Fruit fly (Drosophila melanogaster): ENCODE measurements around the gene CG11537.
A peak's percentile ranks its signal among the peaks of the same experiment; 100 is the strongest.

Gene CG11537

DNA sequence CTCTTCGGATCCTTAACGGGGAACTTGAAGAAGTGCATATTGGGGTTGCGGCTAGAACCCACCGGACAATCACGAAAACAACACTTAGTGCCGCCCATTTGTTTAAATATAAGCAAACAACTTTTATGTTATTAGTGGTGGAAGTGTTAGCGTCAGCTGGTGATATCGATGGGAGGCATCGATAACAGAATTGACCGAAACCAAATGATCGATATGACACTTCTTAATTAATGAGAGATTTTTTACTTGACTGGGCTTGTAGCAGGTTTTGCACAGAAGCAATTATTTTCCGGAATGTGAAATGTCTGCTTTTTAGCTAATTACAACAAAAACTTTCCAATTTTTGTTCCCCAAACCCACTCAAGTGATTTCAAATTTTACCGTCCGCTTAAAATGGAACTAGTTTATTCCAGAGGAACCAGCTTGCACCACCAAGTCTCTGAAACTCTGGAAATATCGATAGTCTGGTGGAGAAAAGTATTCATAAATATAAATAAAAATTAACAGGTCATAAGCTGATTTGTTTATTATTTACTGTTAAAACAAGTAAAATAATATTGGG lies 49.2 kb upstream of the CG11537 start, which contains the start of gene CG14965:
TSS of gene CG14965 (minus strand) at position 159 of the 562 bp plus-strand sequence.
- TF ChIP-seq ato (GFP tag; IDR thresholded peaks at IDR 0.05; ENCODE audit: partially characterized antibody) = peak; percentile 75
- TF ChIP-seq hb (GFP tag; IDR thresholded peaks at IDR 0.05; ENCODE audit: partially characterized antibody) = peak; percentile 87
- TF ChIP-seq CG3726 (GFP tag; IDR thresholded peaks at IDR 0.05) = no peak
- TF ChIP-seq crc (GFP tag; optimal IDR thresholded peaks at IDR 0.05) = no peak
- peak; percentile 78 for TF ChIP-seq tna (GFP tag; IDR thresholded peaks at IDR 0.05; ENCODE audit: partially characterized antibody)
- TF ChIP-seq Nf-YC (tag; optimal IDR thresholded peaks at IDR 0.05) = no peak
- peak; percentile 20 for TF ChIP-seq MESR4 (GFP tag; optimal IDR thresholded peaks at IDR 0.05)
- no peak for TF ChIP-seq E2f1 (GFP tag; IDR thresholded peaks at IDR 0.05)
- TF ChIP-seq zen2 (GFP tag; IDR thresholded peaks at IDR 0.05; ENCODE audit: partially characterized antibody) = peak; percentile 56; the same call in 1 of the 3 replicates
- TF ChIP-seq CG31388 (GFP tag; optimal IDR thresholded peaks at IDR 0.05) = no peak
- TF ChIP-seq CG13424 (tag; optimal IDR thresholded peaks at IDR 0.05) = no peak
- TF ChIP-seq cas (GFP tag; IDR thresholded peaks at IDR 0.05) = no peak
- no peak for TF ChIP-seq CG6689 (GFP tag; IDR thresholded peaks at IDR 0.05)
- no peak for TF ChIP-seq D19B (GFP tag; optimal IDR thresholded peaks at IDR 0.05)
- TF ChIP-seq CG7963 (GFP tag; IDR thresholded peaks at IDR 0.05; ENCODE audit: partially characterized antibody) = peak; percentile 72
- TF ChIP-seq knrl (GFP tag; IDR thresholded peaks at IDR 0.05; ENCODE audit: partially characterized antibody) = peak; percentile 91
- TF ChIP-seq vnd (GFP tag; IDR thresholded peaks at IDR 0.05; ENCODE audit: partially characterized antibody) = peak; percentile 87
- TF ChIP-seq Med (GFP tag) = peak; percentile 2
- TF ChIP-seq CkIIα-i1 (GFP tag; IDR thresholded peaks at IDR 0.05) = no peak
- TF ChIP-seq CG11723 (GFP tag; optimal IDR thresholded peaks at IDR 0.05) = no peak
- TF ChIP-seq cato (GFP tag; optimal IDR thresholded peaks at IDR 0.05; ENCODE audit: borderline replicate concordance) = no peak
- TF ChIP-seq repo (GFP tag; optimal IDR thresholded peaks at IDR 0.05) = no peak
- TF ChIP-seq CG10274 (GFP tag; optimal IDR thresholded peaks at IDR 0.05) = no peak
- no peak for TF ChIP-seq CG18262 (tag; optimal IDR thresholded peaks at IDR 0.05)
- TF ChIP-seq Sox100B (GFP tag; optimal IDR thresholded peaks at IDR 0.05) = no peak
- TF ChIP-seq CG3281 (GFP tag; optimal IDR thresholded peaks at IDR 0.05) = no peak
- TF ChIP-seq CG13624 (GFP tag; optimal IDR thresholded peaks at IDR 0.05) = no peak
- TF ChIP-seq luna (GFP tag; optimal IDR thresholded peaks at IDR 0.05) = no peak
- TF ChIP-seq CG16813 (GFP tag; IDR thresholded peaks at IDR 0.05; ENCODE audit: partially characterized antibody) = peak; percentile 90
- TF ChIP-seq E2f2 (GFP tag; IDR thresholded peaks at IDR 0.05) = peak; percentile 42
- TF ChIP-seq Mrtf (GFP tag; IDR thresholded peaks at IDR 0.05) = no peak
- no peak for TF ChIP-seq kah (GFP tag; optimal IDR thresholded peaks at IDR 0.05)
- TF ChIP-seq bbx (GFP tag; IDR thresholded peaks at IDR 0.05; ENCODE audit: partially characterized antibody) = peak; percentile 79
- TF ChIP-seq B-H2 (GFP tag; optimal IDR thresholded peaks at IDR 0.05) = no peak
- TF ChIP-seq BEAF-32 (GFP tag; optimal IDR thresholded peaks at IDR 0.05) = peak; percentile 95
- no peak for TF ChIP-seq Chrac-16 (GFP tag; optimal IDR thresholded peaks at IDR 0.05)
- no peak for TF ChIP-seq hth (optimal IDR thresholded peaks at IDR 0.05)
- TF ChIP-seq hkb (optimal IDR thresholded peaks at IDR 0.05) = peak; percentile 34
- TF ChIP-seq hkb (GFP tag; IDR thresholded peaks at IDR 0.05) = no peak
- TF ChIP-seq Ssrp (tag; optimal IDR thresholded peaks at IDR 0.05) = no peak
- peak; percentile 95 for TF ChIP-seq unc-4 (GFP tag; IDR thresholded peaks at IDR 0.05; ENCODE audit: partially characterized antibody)
- TF ChIP-seq CG11504 (tag; optimal IDR thresholded peaks at IDR 0.05) = no peak
- TF ChIP-seq CG1792 (GFP tag; optimal IDR thresholded peaks at IDR 0.05) = no peak
- no peak for TF ChIP-seq CG8290 (GFP tag; optimal IDR thresholded peaks at IDR 0.05)
- no peak for TF ChIP-seq CG8290 (tag; optimal IDR thresholded peaks at IDR 0.05)
- no peak for TF ChIP-seq CG4360 (GFP tag; IDR thresholded peaks at IDR 0.05)
- no peak for TF ChIP-seq en (GFP tag; optimal IDR thresholded peaks at IDR 0.05)
- no peak for TF ChIP-seq CG10462 (GFP tag; optimal IDR thresholded peaks at IDR 0.05)
- TF ChIP-seq crp (GFP tag; optimal IDR thresholded peaks at IDR 0.05) = peak in 1 of 2 experiments; percentile 81
- TF ChIP-seq inv (GFP tag; IDR thresholded peaks at IDR 0.05; ENCODE audit: partially characterized antibody) = peak; percentile 86

All from whole organism, embryonic.